Fruit fly (Drosophila melanogaster) whole organism, embryonic: Measurements from ENCODE around the gene HP1c.

Experiments
- Atf3 ChIP-seq: fragments of 200-800 bp; sonication (Bioruptor generic); optimal IDR thresholded peaks from 3 replicates; lab custom pipeline; 2016; ENCODE audit warnings: missing biosample characterization, missing genetic modification characterization
- CG10431 ChIP-seq: fragments of 200-800 bp; sonication (Bioruptor generic); optimal IDR thresholded peaks from 3 replicates; lab custom pipeline; 2018; ENCODE audit warnings: missing biosample characterization, mild to moderate bottlenecking, missing genetic modification characterization
- CG10462 ChIP-seq: fragments of 200-800 bp; sonication (Bioruptor generic); optimal IDR thresholded peaks from 2 replicates; lab custom pipeline; 2016; ENCODE audit warnings: missing biosample characterization, missing genetic modification characterization
- CG12219 ChIP-seq: fragments of 200-800 bp; sonication (Bioruptor generic); optimal IDR thresholded peaks from 3 replicates; lab custom pipeline; 2018; ENCODE audit warnings: missing biosample characterization, mild to moderate bottlenecking, missing genetic modification characterization
- CG12236 ChIP-seq: fragments of 200-800 bp; sonication (Bioruptor generic); optimal IDR thresholded peaks from 2 replicates; lab custom pipeline; 2016; ENCODE audit warnings: missing biosample characterization, missing genetic modification characterization
- CG12942 ChIP-seq: fragments of 200-800 bp; sonication (Bioruptor generic); optimal IDR thresholded peaks from 3 replicates; lab custom pipeline; 2016; ENCODE audit warnings: missing biosample characterization, missing genetic modification characterization
- CG13287 ChIP-seq: fragments of 200-800 bp; sonication (Bioruptor generic); IDR thresholded peaks from 2 replicates; pipeline ENCODE4 v1.3.6; 2022; ENCODE audit warnings: missing biosample characterization, missing genetic modification characterization; ENCODE audit not compliant: partially characterized antibody
- CG13624 ChIP-seq: fragments of 200-800 bp; sonication (Bioruptor generic); optimal IDR thresholded peaks from 2 replicates; lab custom pipeline; 2016; ENCODE audit warnings: missing biosample characterization, missing genetic modification characterization
- CG16813 ChIP-seq: fragments of 200-800 bp; sonication (Bioruptor generic); IDR thresholded peaks from 3 replicates; pipeline ENCODE4 v1.3.6; 2022; ENCODE audit warnings: missing biosample characterization, missing genetic modification characterization; ENCODE audit not compliant: partially characterized antibody
- CG17361 ChIP-seq: fragments of 200-800 bp; sonication (Bioruptor generic); IDR thresholded peaks from 3 replicates; pipeline ENCODE4 v1.3.6; 2022; ENCODE audit warnings: missing biosample characterization, missing genetic modification characterization
- CG32767 ChIP-seq: fragments of 200-800 bp; sonication (Bioruptor generic); IDR thresholded peaks from 2 replicates; pipeline ENCODE4 v1.3.6; 2022; ENCODE audit warnings: missing biosample characterization, missing genetic modification characterization
- CG3407 ChIP-seq: fragments of 200-800 bp; sonication (Bioruptor generic); optimal IDR thresholded peaks from 2 replicates; lab custom pipeline; 2018; ENCODE audit warnings: missing biosample characterization, mild to moderate bottlenecking, missing genetic modification characterization
- CG34376 ChIP-seq: fragments of 200-800 bp; sonication (Bioruptor generic); optimal IDR thresholded peaks from 2 replicates; lab custom pipeline; 2018; ENCODE audit warnings: missing biosample characterization, mild to moderate bottlenecking, missing genetic modification characterization
- CG4707 ChIP-seq: fragments of 200-800 bp; sonication (Bioruptor generic); optimal IDR thresholded peaks from 2 replicates; lab custom pipeline; 2018; ENCODE audit warnings: missing biosample characterization, mild to moderate bottlenecking, missing genetic modification characterization, moderate library complexity
- CG4730 ChIP-seq: fragments of 200-800 bp; sonication (Bioruptor generic); IDR thresholded peaks from 2 replicates; pipeline ENCODE4 v1.3.6; 2022; ENCODE audit warnings: missing biosample characterization, missing genetic modification characterization
- CG5953 ChIP-seq: fragments of 200-800 bp; sonication (Bioruptor generic); IDR thresholded peaks from 2 replicates; pipeline ENCODE4 v1.3.6; 2022; ENCODE audit warnings: missing biosample characterization, missing genetic modification characterization
- CG7928 ChIP-seq: fragments of 200-800 bp; sonication (Bioruptor generic); optimal IDR thresholded peaks from 2 replicates; lab custom pipeline; 2017; ENCODE audit warnings: missing biosample characterization, mild to moderate bottlenecking, missing genetic modification characterization
- D19B ChIP-seq: fragments of 200-800 bp; sonication (Bioruptor generic); optimal IDR thresholded peaks from 2 replicates; lab custom pipeline; 2017; ENCODE audit warnings: missing biosample characterization, mild to moderate bottlenecking, missing genetic modification characterization
- Dek ChIP-seq: fragments of 200-800 bp; sonication (Bioruptor generic); optimal IDR thresholded peaks from 3 replicates; lab custom pipeline; 2019; ENCODE audit warnings: missing biosample characterization, mild to moderate bottlenecking, missing genetic modification characterization, moderate library complexity
- Dfd ChIP-seq, 2 experiments: fragments of >200 bp; optimal IDR thresholded peaks; 2 replicates each; lab custom pipeline; 2017; ENCODE audit warnings: missing biosample characterization in 2 of 2, missing genetic modification characterization in 2 of 2
- Gug ChIP-seq: fragments of 200-800 bp; sonication (Bioruptor generic); IDR thresholded peaks from 4 replicates; pipeline ENCODE4 v1.3.6; 2022; ENCODE audit warnings: missing biosample characterization, missing genetic modification characterization
- H2.0 ChIP-seq: fragments of 200-800 bp; sonication (Bioruptor generic); IDR thresholded peaks from 2 replicates; pipeline ENCODE4 v1.3.6; 2022; ENCODE audit warnings: missing biosample characterization, missing genetic modification characterization
- Hr78 ChIP-seq, 2 experiments: fragments of 200-800 bp in 1 of 2; fragments of >200 bp in 1 of 2; sonication (Bioruptor generic) in 1 of 2; optimal IDR thresholded peaks; 2 replicates each; lab custom pipeline; 2017 to 2019; ENCODE audit warnings: missing biosample characterization in 2 of 2, missing genetic modification characterization in 2 of 2, mild to moderate bottlenecking in 1 of 2, moderate library complexity in 1 of 2
- Mrtf ChIP-seq: fragments of 200-800 bp; sonication (Bioruptor generic); IDR thresholded peaks from 3 replicates; pipeline ENCODE4 v1.3.6; 2022; ENCODE audit warnings: missing biosample characterization, missing genetic modification characterization
- Opbp ChIP-seq: fragments of 200-800 bp; sonication (Bioruptor generic); IDR thresholded peaks from 3 replicates; pipeline ENCODE4 v1.3.6; 2022; ENCODE audit warnings: missing biosample characterization, missing genetic modification characterization; ENCODE audit not compliant: partially characterized antibody
- Ptx1 ChIP-seq: fragments of 200-800 bp; sonication (Bioruptor generic); IDR thresholded peaks from 2 replicates; pipeline ENCODE4 v1.3.6; 2022; ENCODE audit warnings: missing biosample characterization, missing genetic modification characterization
- Sox100B ChIP-seq: fragments of 200-800 bp; sonication (Bioruptor generic); optimal IDR thresholded peaks from 3 replicates; lab custom pipeline; 2018; ENCODE audit warnings: missing biosample characterization, mild to moderate bottlenecking, missing genetic modification characterization
- Sry-δ ChIP-seq: fragments of 200-800 bp; sonication (Bioruptor generic); optimal IDR thresholded peaks from 2 replicates; lab custom pipeline; 2016; ENCODE audit warnings: missing biosample characterization, missing genetic modification characterization
- Stat92E ChIP-seq, 3 experiments: fragments of >200 bp in 2 of 3; fragments of 200-800 bp in 1 of 3; sonication (Bioruptor generic) in 1 of 3; optimal IDR thresholded peaks; 2 replicates each; lab custom pipeline; 2017 to 2019; ENCODE audit warnings: missing biosample characterization in 3 of 3, missing genetic modification characterization in 3 of 3, mild to moderate bottlenecking in 1 of 3, moderate library complexity in 1 of 3
- Vsx1 ChIP-seq: fragments of 200-800 bp; sonication (Bioruptor generic); optimal IDR thresholded peaks from 2 replicates; lab custom pipeline; 2017; ENCODE audit warnings: missing biosample characterization, mild to moderate bottlenecking, missing genetic modification characterization, missing genetic modification reagents
- ato ChIP-seq: fragments of 200-800 bp; sonication (Bioruptor generic); IDR thresholded peaks from 2 replicates; pipeline ENCODE4 v1.3.6; 2022; ENCODE audit warnings: missing biosample characterization, missing genetic modification characterization; ENCODE audit not compliant: partially characterized antibody
- cg ChIP-seq: fragments of 200-800 bp; sonication (Bioruptor generic); optimal IDR thresholded peaks from 3 replicates; lab custom pipeline; 2019; ENCODE audit warnings: missing biosample characterization, mild to moderate bottlenecking, missing genetic modification characterization, moderate library complexity
- ci ChIP-seq: fragments of 200-800 bp; sonication (Bioruptor generic); IDR thresholded peaks from 3 replicates; pipeline ENCODE4 v1.3.6; 2022; ENCODE audit warnings: missing biosample characterization, missing genetic modification characterization
- crc ChIP-seq: fragments of 200-800 bp; sonication (Bioruptor generic); optimal IDR thresholded peaks from 2 replicates; lab custom pipeline; 2016; ENCODE audit warnings: missing biosample characterization, missing genetic modification characterization
- en ChIP-seq: fragments of 200-800 bp; sonication (Bioruptor generic); optimal IDR thresholded peaks from 2 replicates; lab custom pipeline; 2016; ENCODE audit warnings: missing biosample characterization, missing genetic modification characterization
- eyg ChIP-seq: fragments of 200-800 bp; sonication (Bioruptor generic); optimal IDR thresholded peaks from 3 replicates; lab custom pipeline; 2016; ENCODE audit warnings: missing biosample characterization, missing genetic modification characterization
- gsb-n ChIP-seq: fragments of 200-800 bp; sonication (Bioruptor generic); optimal IDR thresholded peaks from 3 replicates; lab custom pipeline; 2018; ENCODE audit warnings: missing biosample characterization, mild to moderate bottlenecking, missing genetic modification characterization
- h ChIP-seq: fragments of >200 bp; optimal IDR thresholded peaks from 2 replicates; lab custom pipeline; 2017
- inv ChIP-seq: fragments of 200-800 bp; sonication (Bioruptor generic); IDR thresholded peaks from 2 replicates; pipeline ENCODE4 v1.3.6; 2022; ENCODE audit warnings: missing biosample characterization, missing genetic modification characterization; ENCODE audit not compliant: partially characterized antibody
- mam ChIP-seq: fragments of 200-800 bp; sonication (Bioruptor generic); optimal IDR thresholded peaks from 3 replicates; lab custom pipeline; 2016; ENCODE audit warnings: missing biosample characterization, missing genetic modification characterization
- mirr ChIP-seq: fragments of 200-800 bp; sonication (Bioruptor generic); optimal IDR thresholded peaks from 3 replicates; lab custom pipeline; 2018; ENCODE audit warnings: missing biosample characterization, mild to moderate bottlenecking, missing genetic modification characterization
- onecut ChIP-seq: fragments of 200-800 bp; sonication (Bioruptor generic); IDR thresholded peaks from 2 replicates; pipeline ENCODE4 v1.3.6; 2022; ENCODE audit warnings: missing biosample characterization, missing genetic modification characterization
- phol ChIP-seq: fragments of 200-800 bp; sonication (Bioruptor generic); optimal IDR thresholded peaks from 3 replicates; lab custom pipeline; 2018; ENCODE audit warnings: missing biosample characterization, mild to moderate bottlenecking, missing genetic modification characterization, moderate library complexity
- prd ChIP-seq, 3 experiments: fragments of >200 bp in 2 of 3; fragments of 200-800 bp in 1 of 3; sonication (Bioruptor generic) in 1 of 3; optimal IDR thresholded peaks in 2 of 3; IDR thresholded peaks in 1 of 3; 2 replicates in 2 of 3; 3 replicates in 1 of 3; pipeline versions ENCODE4 v1.3.6 to Lab custom; 2017 to 2022; ENCODE audit warnings: missing biosample characterization in 1 of 3, missing genetic modification characterization in 1 of 3
- psq ChIP-seq: fragments of 200-800 bp; sonication (Bioruptor generic); optimal IDR thresholded peaks from 2 replicates; lab custom pipeline; 2017; ENCODE audit warnings: missing biosample characterization, missing genetic modification characterization
- rib ChIP-seq: fragments of 200-800 bp; sonication (Bioruptor generic); IDR thresholded peaks from 2 replicates; pipeline ENCODE4 v1.3.6; 2022; ENCODE audit warnings: missing biosample characterization, missing genetic modification characterization
- ro ChIP-seq: fragments of 200-800 bp; sonication (Bioruptor generic); IDR thresholded peaks from 2 replicates; pipeline ENCODE4 v1.3.6; 2022; ENCODE audit warnings: missing biosample characterization, missing genetic modification characterization
- sd ChIP-seq: fragments of 200-800 bp; sonication (Bioruptor generic); optimal IDR thresholded peaks from 3 replicates; lab custom pipeline; 2018; ENCODE audit warnings: missing biosample characterization, mild to moderate bottlenecking, missing genetic modification characterization, moderate library complexity
- so ChIP-seq: fragments of 200-800 bp; sonication (Bioruptor generic); IDR thresholded peaks from 3 replicates; pipeline ENCODE4 v1.3.6; 2022; ENCODE audit warnings: missing biosample characterization, missing genetic modification characterization
- tap ChIP-seq: fragments of 200-800 bp; optimal IDR thresholded peaks from 3 replicates; lab custom pipeline; 2019; ENCODE audit warnings: missing biosample characterization, mild to moderate bottlenecking, missing genetic modification characterization, moderate library complexity
- wek ChIP-seq: fragments of 200-800 bp; sonication (Bioruptor generic); optimal IDR thresholded peaks from 3 replicates; lab custom pipeline; 2018; ENCODE audit warnings: missing biosample characterization, mild to moderate bottlenecking, missing genetic modification characterization, moderate library complexity
- wor ChIP-seq: fragments of 200-800 bp; sonication (Bioruptor generic); IDR thresholded peaks from 2 replicates; pipeline ENCODE4 v1.3.6; 2022; ENCODE audit warnings: missing biosample characterization, missing genetic modification characterization

Gene HP1c

DNA sequence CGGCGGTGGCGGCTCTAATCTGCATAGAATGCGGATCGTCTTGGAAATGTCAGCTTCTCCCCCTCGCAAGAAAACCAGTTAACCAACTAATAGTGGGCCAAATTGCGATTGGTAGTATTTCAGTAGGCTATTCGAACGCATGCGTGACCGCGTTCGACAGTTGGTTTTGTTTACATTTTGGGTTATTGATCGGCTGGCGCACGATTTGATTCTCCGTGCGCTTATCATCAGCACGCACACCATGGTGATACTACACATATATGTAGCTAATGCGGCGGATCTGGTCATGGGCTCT, 8.1 kb downstream of the HP1c start (continued):
- TF ChIP-seq ro (no peak), CG16813 (GFP tag; lab: Robert Waterston, UW) (no peak), Dfd (GFP tag; optimal IDR thresholded peaks at IDR 0.05; lab: Kevin White, UChicago) (no peak), psq (GFP tag; lab: Kevin White, UChicago) (no peak), CG34376 (GFP tag; lab: Kevin White, UChicago) (peak; percentile 62), CG12219 (no peak), wor (GFP tag; lab: Robert Waterston, UW) (no peak), CG12236 (no peak), CG10462 (GFP tag; lab: Kevin White, UChicago) (no peak), cg (GFP tag; lab: Kevin White, UChicago) (peak; percentile 74), inv (no peak), Ptx1 (GFP tag; lab: Robert Waterston, UW) (no peak), eyg (GFP tag; lab: Kevin White, UChicago) (no peak), CG13624 (GFP tag; lab: Kevin White, UChicago) (no peak), CG32767 (GFP tag; lab: Robert Waterston, UW) (no peak), sd (tag; lab: Kevin White, UChicago) (peak; percentile 85), crc (no peak), wek (GFP tag; lab: Kevin White, UChicago) (no peak), phol (no peak), CG7928 (GFP tag; lab: Kevin White, UChicago) (no peak), h (no peak), onecut (GFP tag; lab: Robert Waterston, UW) (peak; percentile 72), en (GFP tag; lab: Kevin White, UChicago) (no peak), Stat92E (GFP tag; optimal IDR thresholded peaks at IDR 0.05; lab: Kevin White, UChicago) (no peak), CG3407 (GFP tag; lab: Kevin White, UChicago) (no peak), ato (GFP tag; lab: Robert Waterston, UW) (no peak), CG12942 (GFP tag; lab: Kevin White, UChicago) (no peak), so (GFP tag; lab: Robert Waterston, UW) (peak; percentile 65; the same call in 1 of the 3 replicates), H2.0 (no peak), Mrtf (GFP tag; lab: Robert Waterston, UW) (no peak), CG4730 (no peak), Sry-δ (no peak), CG17361 (GFP tag; lab: Robert Waterston, UW) (no peak), rib (GFP tag; lab: Robert Waterston, UW) (no peak), Atf3 (GFP tag; lab: Kevin White, UChicago) (no peak), mirr (GFP tag; lab: Kevin White, UChicago) (peak; percentile 70), Vsx1 (GFP tag; lab: Kevin White, UChicago) (no peak), Sox100B (GFP tag; lab: Kevin White, UChicago) (no peak), Dek (tag; lab: Kevin White, UChicago) (no peak), CG10431 (GFP tag; lab: Kevin White, UChicago) (no peak), prd (optimal IDR thresholded peaks at IDR 0.05; lab: Kevin White, UChicago) (no peak), prd (GFP tag; IDR thresholded peaks at IDR 0.05; lab: Robert Waterston, UW) (no peak), gsb-n (tag; lab: Kevin White, UChicago) (no peak), tap (tag; lab: Kevin White, UChicago) (no peak), Gug (GFP tag; lab: Robert Waterston, UW) (no peak), ci (GFP tag; lab: Robert Waterston, UW) (no peak), Opbp (GFP tag; lab: Robert Waterston, UW) (no peak), CG5953 (GFP tag; lab: Robert Waterston, UW) (0 out of 2 replicates have a peak, but pooled peaks have one; percentile 14), D19B (GFP tag; lab: Kevin White, UChicago) (no peak), CG4707 (GFP tag; lab: Kevin White, UChicago) (no peak), mam (no peak), Hr78 (GFP tag; optimal IDR thresholded peaks at IDR 0.05; lab: Kevin White, UChicago) (peak in 1 of 2 experiments; percentile 25), CG13287 (peak; percentile 43; the same call in 1 of the 2 replicates)
